Fruit fly (Drosophila melanogaster) whole organism, embryonic: ENCODE measurements around the gene AP-1sigma.

ENCODE experiments used
- Abd-B ChIP-seq: fragments of 200-800 bp; sonication (Bioruptor generic); optimal IDR thresholded peaks from 2 replicates; lab custom pipeline; 2018; ENCODE audit warnings: missing biosample characterization, mild to moderate bottlenecking, missing genetic modification characterization, moderate library complexity
- CG12071 ChIP-seq: fragments of 200-800 bp; sonication (Bioruptor generic); optimal IDR thresholded peaks from 3 replicates; lab custom pipeline; 2018; ENCODE audit warnings: missing biosample characterization, mild to moderate bottlenecking, missing genetic modification characterization
- CG12659 ChIP-seq: fragments of 200-800 bp; sonication (Bioruptor generic); optimal IDR thresholded peaks from 3 replicates; lab custom pipeline; 2017; ENCODE audit warnings: mild to moderate bottlenecking, missing biosample characterization, missing genetic modification reagents, missing genetic modification characterization
- CG12769 ChIP-seq: fragments of 200-800 bp; sonication (Bioruptor generic); optimal IDR thresholded peaks from 2 replicates; lab custom pipeline; 2019; ENCODE audit warnings: missing biosample characterization, mild to moderate bottlenecking, missing genetic modification characterization, moderate library complexity
- CG13424 ChIP-seq: fragments of 200-800 bp; sonication (Bioruptor generic); optimal IDR thresholded peaks from 2 replicates; lab custom pipeline; 2019; ENCODE audit warnings: missing biosample characterization, mild to moderate bottlenecking, missing genetic modification characterization, moderate library complexity
- CG14667 ChIP-seq: fragments of 200-800 bp; sonication (Bioruptor generic); IDR thresholded peaks from 2 replicates; pipeline ENCODE4 v1.3.6; 2022; ENCODE audit warnings: missing biosample characterization, missing genetic modification characterization
- CG15601 ChIP-seq: fragments of 200-800 bp; sonication (Bioruptor generic); optimal IDR thresholded peaks from 3 replicates; lab custom pipeline; 2019; ENCODE audit warnings: missing biosample characterization, mild to moderate bottlenecking, missing genetic modification characterization, moderate library complexity
- CG16779 ChIP-seq: fragments of 200-800 bp; sonication (Bioruptor generic); IDR thresholded peaks from 2 replicates; pipeline ENCODE4 v1.3.6; 2022; ENCODE audit warnings: missing biosample characterization, missing genetic modification characterization
- CG17361 ChIP-seq: fragments of 200-800 bp; sonication (Bioruptor generic); IDR thresholded peaks from 3 replicates; pipeline ENCODE4 v1.3.6; 2022; ENCODE audit warnings: missing biosample characterization, missing genetic modification characterization
- CG17829 ChIP-seq: fragments of 200-800 bp; optimal IDR thresholded peaks from 2 replicates; lab custom pipeline; 2019; ENCODE audit warnings: missing biosample characterization, mild to moderate bottlenecking, missing genetic modification characterization, moderate library complexity
- CG18476 ChIP-seq: fragments of 200-800 bp; sonication (Bioruptor generic); optimal IDR thresholded peaks from 2 replicates; lab custom pipeline; 2016; ENCODE audit warnings: missing biosample characterization, mild to moderate bottlenecking, missing genetic modification characterization
- CG2120 ChIP-seq: fragments of 200-800 bp; sonication (Bioruptor generic); optimal IDR thresholded peaks from 3 replicates; lab custom pipeline; 2016; ENCODE audit warnings: missing biosample characterization, missing genetic modification characterization
- CG30020 ChIP-seq: fragments of 200-800 bp; optimal IDR thresholded peaks from 2 replicates; lab custom pipeline; 2019; ENCODE audit warnings: missing biosample characterization, mild to moderate bottlenecking, missing genetic modification characterization, moderate library complexity
- CG32772 ChIP-seq: fragments of 200-800 bp; sonication (Bioruptor generic); IDR thresholded peaks from 2 replicates; pipeline ENCODE4 v1.3.6; 2022; ENCODE audit warnings: missing biosample characterization, missing genetic modification characterization
- CG33557 ChIP-seq: fragments of 200-800 bp; sonication (Bioruptor generic); optimal IDR thresholded peaks from 2 replicates; lab custom pipeline; 2019; ENCODE audit warnings: missing biosample characterization, mild to moderate bottlenecking, missing genetic modification characterization, moderate library complexity
- CG34224 ChIP-seq: fragments of 200-800 bp; sonication (Bioruptor generic); IDR thresholded peaks from 3 replicates; pipeline ENCODE4 v1.3.6; 2022; ENCODE audit warnings: missing biosample characterization, missing genetic modification characterization; ENCODE audit not compliant: partially characterized antibody
- CG5180 ChIP-seq: fragments of 200-800 bp; sonication (Bioruptor generic); optimal IDR thresholded peaks from 3 replicates; lab custom pipeline; 2017; ENCODE audit warnings: missing biosample characterization, missing genetic modification characterization, mild to moderate bottlenecking, moderate library complexity, missing genetic modification reagents
- CG6272 ChIP-seq: fragments of 200-800 bp; sonication (Bioruptor generic); IDR thresholded peaks from 2 replicates; pipeline ENCODE4 v1.3.6; 2022; ENCODE audit warnings: missing biosample characterization, missing genetic modification characterization
- CG6683 ChIP-seq: fragments of 200-800 bp; sonication (Bioruptor generic); optimal IDR thresholded peaks from 2 replicates; lab custom pipeline; 2017; ENCODE audit warnings: missing biosample characterization, mild to moderate bottlenecking, missing genetic modification characterization, missing genetic modification reagents
- CG6813 ChIP-seq: fragments of 200-800 bp; sonication (Bioruptor generic); optimal IDR thresholded peaks from 2 replicates; lab custom pipeline; 2017; ENCODE audit warnings: missing biosample characterization, missing genetic modification characterization, mild to moderate bottlenecking, moderate library complexity, missing genetic modification reagents
- CG7786 ChIP-seq: fragments of 200-800 bp; sonication (Bioruptor generic); optimal IDR thresholded peaks from 2 replicates; lab custom pipeline; 2016; ENCODE audit warnings: missing biosample characterization, missing genetic modification characterization
- Dip2 ChIP-seq: fragments of 200-800 bp; sonication (Bioruptor generic); IDR thresholded peaks from 2 replicates; pipeline ENCODE4 v1.3.6; 2022; ENCODE audit warnings: missing biosample characterization, missing genetic modification characterization
- Dref ChIP-seq: fragments of 200-800 bp; sonication (Bioruptor generic); IDR thresholded peaks from 2 replicates; pipeline ENCODE4 v1.3.6; 2022; ENCODE audit warnings: missing biosample characterization, missing genetic modification characterization
- E2f1 ChIP-seq: fragments of 200-800 bp; sonication (Bioruptor generic); IDR thresholded peaks from 2 replicates; pipeline ENCODE4 v1.3.6; 2022; ENCODE audit warnings: missing biosample characterization, missing genetic modification characterization
- Ets65A ChIP-seq: fragments of 200-800 bp; sonication (Bioruptor generic); peaks from one replicate; lab custom pipeline; 2016; ENCODE audit warnings: missing biosample characterization, missing genetic modification characterization
- HLH54F ChIP-seq: fragments of 200-800 bp; sonication (Bioruptor generic); optimal IDR thresholded peaks from 3 replicates; lab custom pipeline; 2016; ENCODE audit warnings: missing biosample characterization, missing genetic modification characterization
- Hand ChIP-seq: fragments of 200-800 bp; sonication (Bioruptor generic); optimal IDR thresholded peaks from 2 replicates; lab custom pipeline; 2017; ENCODE audit warnings: mild to moderate bottlenecking, missing biosample characterization, missing genetic modification reagents, missing genetic modification characterization
- Mad ChIP-seq: fragments of 200-800 bp; sonication (Bioruptor generic); optimal IDR thresholded peaks from 2 replicates; lab custom pipeline; 2016; ENCODE audit warnings: missing biosample characterization, missing genetic modification characterization
- Myb ChIP-seq: fragments of 200-800 bp; sonication (Bioruptor generic); optimal IDR thresholded peaks from 2 replicates; lab custom pipeline; 2016; ENCODE audit warnings: missing biosample characterization, missing genetic modification characterization
- Rfx ChIP-seq: fragments of 200-800 bp; sonication (Bioruptor generic); IDR thresholded peaks from 2 replicates; pipeline ENCODE4 v1.3.6; 2022; ENCODE audit warnings: missing biosample characterization, missing genetic modification characterization
- Side ChIP-seq: fragments of 200-800 bp; sonication (Bioruptor generic); optimal IDR thresholded peaks from 2 replicates; lab custom pipeline; 2016; ENCODE audit warnings: missing biosample characterization, missing genetic modification characterization
- Sry-β ChIP-seq: fragments of 200-800 bp; sonication (Bioruptor generic); optimal IDR thresholded peaks from 2 replicates; lab custom pipeline; 2018; ENCODE audit warnings: missing biosample characterization, mild to moderate bottlenecking, missing genetic modification characterization, moderate library complexity
- Trl ChIP-seq, 3 experiments: fragments of >200 bp in 2 of 3; fragments of 200-800 bp in 1 of 3; sonication (Bioruptor generic) in 1 of 3; optimal IDR thresholded peaks; 2 replicates in 1 of 3; 3 replicates in 2 of 3; lab custom pipeline; 2016 to 2017; ENCODE audit warnings: missing biosample characterization in 1 of 3, missing genetic modification characterization in 1 of 3
- Vsx1 ChIP-seq: fragments of 200-800 bp; sonication (Bioruptor generic); optimal IDR thresholded peaks from 2 replicates; lab custom pipeline; 2017; ENCODE audit warnings: missing biosample characterization, mild to moderate bottlenecking, missing genetic modification characterization, missing genetic modification reagents
- ab ChIP-seq: fragments of 200-800 bp; sonication (Bioruptor generic); optimal IDR thresholded peaks from 2 replicates; lab custom pipeline; 2016; ENCODE audit warnings: missing biosample characterization, missing genetic modification characterization
- aop ChIP-seq: fragments of 200-800 bp; sonication (Bioruptor generic); IDR thresholded peaks from 2 replicates; pipeline ENCODE4 v1.3.6; 2022; ENCODE audit warnings: missing biosample characterization, missing genetic modification characterization
- caup ChIP-seq: fragments of 200-800 bp; sonication (Bioruptor generic); optimal IDR thresholded peaks from 3 replicates; lab custom pipeline; 2017; ENCODE audit warnings: missing biosample characterization, mild to moderate bottlenecking, missing genetic modification characterization, moderate library complexity; ENCODE audit not compliant: severe bottlenecking
- crc ChIP-seq: fragments of 200-800 bp; sonication (Bioruptor generic); optimal IDR thresholded peaks from 2 replicates; lab custom pipeline; 2016; ENCODE audit warnings: missing biosample characterization, missing genetic modification characterization
- dati ChIP-seq: fragments of 200-800 bp; sonication (Bioruptor generic); IDR thresholded peaks from 2 replicates; pipeline ENCODE4 v1.3.6; 2022; ENCODE audit warnings: missing biosample characterization, missing genetic modification characterization
- ems ChIP-seq: fragments of 200-800 bp; sonication (Bioruptor generic); optimal IDR thresholded peaks from 3 replicates; lab custom pipeline; 2016; ENCODE audit warnings: missing biosample characterization, missing genetic modification characterization
- ind ChIP-seq: fragments of 200-800 bp; sonication (Bioruptor generic); optimal IDR thresholded peaks from 3 replicates; lab custom pipeline; 2016; ENCODE audit warnings: missing biosample characterization, missing genetic modification characterization
- kni ChIP-seq: fragments of 200-800 bp; sonication (Bioruptor generic); optimal IDR thresholded peaks from 3 replicates; lab custom pipeline; 2017; ENCODE audit warnings: mild to moderate bottlenecking, missing biosample characterization, missing genetic modification reagents, missing genetic modification characterization
- lilli ChIP-seq: fragments of 200-800 bp; sonication (Bioruptor generic); optimal IDR thresholded peaks from 3 replicates; lab custom pipeline; 2016; ENCODE audit warnings: missing biosample characterization, missing genetic modification characterization
- mam ChIP-seq: fragments of 200-800 bp; sonication (Bioruptor generic); optimal IDR thresholded peaks from 3 replicates; lab custom pipeline; 2016; ENCODE audit warnings: missing biosample characterization, missing genetic modification characterization
- nerfin-1 ChIP-seq: fragments of 200-800 bp; sonication (Bioruptor generic); optimal IDR thresholded peaks from 3 replicates; lab custom pipeline; 2019; ENCODE audit warnings: missing biosample characterization, mild to moderate bottlenecking, missing genetic modification characterization, moderate library complexity
- ranshi ChIP-seq: fragments of 200-800 bp; sonication (Bioruptor generic); IDR thresholded peaks from 2 replicates; pipeline ENCODE4 v1.3.6; 2022; ENCODE audit warnings: missing biosample characterization, missing genetic modification characterization
- sc ChIP-seq, 3 experiments: fragments of >200 bp in 2 of 3; fragments of 200-800 bp in 1 of 3; sonication (Bioruptor generic) in 1 of 3; optimal IDR thresholded peaks; 2 replicates in 2 of 3; 3 replicates in 1 of 3; lab custom pipeline; 2017; ENCODE audit warnings: mild to moderate bottlenecking in 1 of 3, missing biosample characterization in 1 of 3, missing genetic modification characterization in 1 of 3, missing genetic modification reagents in 1 of 3
- ssp ChIP-seq: fragments of 200-800 bp; sonication (Bioruptor generic); IDR thresholded peaks from 2 replicates; pipeline ENCODE4 v1.3.6; 2022; ENCODE audit warnings: missing biosample characterization, missing genetic modification characterization
- sug ChIP-seq: fragments of 200-800 bp; optimal IDR thresholded peaks from 2 replicates; lab custom pipeline; 2019; ENCODE audit warnings: missing biosample characterization, mild to moderate bottlenecking, missing genetic modification characterization, moderate library complexity
- vvl ChIP-seq: fragments of 200-800 bp; sonication (Bioruptor generic); IDR thresholded peaks from 2 replicates; pipeline ENCODE4 v1.3.6; 2022; ENCODE audit warnings: missing biosample characterization, missing genetic modification characterization
- wek ChIP-seq: fragments of 200-800 bp; sonication (Bioruptor generic); optimal IDR thresholded peaks from 3 replicates; lab custom pipeline; 2018; ENCODE audit warnings: missing biosample characterization, mild to moderate bottlenecking, missing genetic modification characterization, moderate library complexity

Gene AP-1sigma

dm6 chr3R:23924200-23924599, 34.3 kb upstream of the AP-1sigma start, which contains the start of gene Ndc1:
Gene Ndc1 (plus strand): TSS chr3R:23924399.
- TF ChIP-seq CG34224 (GFP tag; lab: Robert Waterston, UW) (no peak), CG12071 (GFP tag; lab: Kevin White, UChicago) (no peak), sug (no peak), crc (GFP tag; lab: Kevin White, UChicago) (no peak), Abd-B (no peak), mam (GFP tag; lab: Kevin White, UChicago) (no peak), Hand (GFP tag; lab: Kevin White, UChicago) (no peak), caup (GFP tag; lab: Kevin White, UChicago) (no peak), sc (optimal IDR thresholded peaks at IDR 0.05; lab: Kevin White, UChicago) (no peak), sc (GFP tag; optimal IDR thresholded peaks at IDR 0.05; lab: Kevin White, UChicago) (no peak), ems (no peak), dati (GFP tag; lab: Robert Waterston, UW) (no peak), CG16779 (GFP tag; lab: Robert Waterston, UW) (no peak), CG17361 (GFP tag; lab: Robert Waterston, UW) (no peak), ssp (peak; percentile 74), CG30020 (tag; lab: Kevin White, UChicago) (no peak), Side (GFP tag; lab: Kevin White, UChicago) (no peak), Sry-β (GFP tag; lab: Kevin White, UChicago) (no peak), CG17829 (tag; lab: Kevin White, UChicago) (no peak), ind (GFP tag; lab: Kevin White, UChicago) (no peak), Myb (GFP tag; lab: Kevin White, UChicago) (peak; percentile 96), CG15601 (no peak), HLH54F (no peak), CG12659 (GFP tag; lab: Kevin White, UChicago) (no peak), CG6683 (GFP tag; lab: Kevin White, UChicago) (no peak), wek (GFP tag; lab: Kevin White, UChicago) (peak; percentile 95), aop (GFP tag; lab: Robert Waterston, UW) (no peak), lilli (GFP tag; lab: Kevin White, UChicago) (no peak), vvl (GFP tag; lab: Robert Waterston, UW) (no peak), CG13424 (no peak), Dip2 (GFP tag; lab: Robert Waterston, UW) (no peak), Mad (GFP tag; lab: Kevin White, UChicago) (no peak), Trl (optimal IDR thresholded peaks at IDR 0.05; lab: Kevin White, UChicago) (no peak), Trl (GFP tag; optimal IDR thresholded peaks at IDR 0.05; lab: Kevin White, UChicago) (no peak), nerfin-1 (tag; lab: Kevin White, UChicago) (no peak), Ets65A (GFP tag; lab: Kevin White, UChicago) (no peak), CG6272 (GFP tag; lab: Robert Waterston, UW) (no peak), E2f1 (GFP tag; lab: Robert Waterston, UW) (no peak), CG18476 (GFP tag; lab: Kevin White, UChicago) (no peak), Vsx1 (GFP tag; lab: Kevin White, UChicago) (no peak), CG6813 (GFP tag; lab: Kevin White, UChicago) (no peak), CG2120 (no peak), CG14667 (no peak), ranshi (GFP tag; lab: Robert Waterston, UW) (no peak), Dref (peak; percentile 71), CG5180 (no peak), CG32772 (GFP tag; lab: Robert Waterston, UW) (no peak), CG12769 (tag; lab: Kevin White, UChicago) (no peak), ab (GFP tag; lab: Kevin White, UChicago) (no peak), Rfx (GFP tag; lab: Robert Waterston, UW) (no peak), CG33557 (no peak), kni (GFP tag; lab: Kevin White, UChicago) (no peak), CG7786 (no peak)
